Fruit fly (Drosophila melanogaster) whole organism, embryonic: Measurements from ENCODE around the gene Obp19d.
A peak's percentile ranks its signal among the peaks of the same experiment; 100 is the strongest.

Source experiments
- Aef1 ChIP-seq: fragments of 200-800 bp; sonication (Bioruptor generic); IDR thresholded peaks from 3 replicates; pipeline ENCODE4 v1.3.6; 2022; ENCODE audit warnings: missing biosample characterization, missing genetic modification characterization
- Atf-2 ChIP-seq: fragments of 200-800 bp; sonication (Bioruptor generic); optimal IDR thresholded peaks from 2 replicates; lab custom pipeline; 2016; ENCODE audit warnings: missing biosample characterization, missing genetic modification characterization
- Bgb ChIP-seq: fragments of 200-800 bp; sonication (Bioruptor generic); IDR thresholded peaks from 2 replicates; pipeline ENCODE4 v1.3.6; 2022; ENCODE audit warnings: missing biosample characterization, missing genetic modification characterization; ENCODE audit not compliant: partially characterized antibody
- CG12071 ChIP-seq: fragments of 200-800 bp; sonication (Bioruptor generic); optimal IDR thresholded peaks from 3 replicates; lab custom pipeline; 2018; ENCODE audit warnings: missing biosample characterization, mild to moderate bottlenecking, missing genetic modification characterization
- CG12391 ChIP-seq: fragments of 200-800 bp; sonication (Bioruptor generic); optimal IDR thresholded peaks from 3 replicates; lab custom pipeline; 2018; ENCODE audit warnings: missing biosample characterization, mild to moderate bottlenecking, missing genetic modification characterization, moderate library complexity
- CG13775 ChIP-seq: fragments of 200-800 bp; sonication (Bioruptor generic); optimal IDR thresholded peaks from 3 replicates; lab custom pipeline; 2017; ENCODE audit warnings: missing biosample characterization, mild to moderate bottlenecking, missing genetic modification characterization
- CG1603 ChIP-seq: fragments of 200-800 bp; sonication (Bioruptor generic); optimal IDR thresholded peaks from 2 replicates; lab custom pipeline; 2019; ENCODE audit warnings: missing biosample characterization, mild to moderate bottlenecking, missing genetic modification characterization, moderate library complexity
- CG17802 ChIP-seq: fragments of 200-800 bp; sonication (Bioruptor generic); optimal IDR thresholded peaks from 2 replicates; lab custom pipeline; 2018; ENCODE audit warnings: missing biosample characterization, mild to moderate bottlenecking, missing genetic modification characterization, moderate library complexity
- CG18011 ChIP-seq: fragments of 200-800 bp; sonication (Bioruptor generic); optimal IDR thresholded peaks from 2 replicates; lab custom pipeline; 2017; ENCODE audit warnings: missing biosample characterization, missing genetic modification characterization, mild to moderate bottlenecking, moderate library complexity, missing genotype
- CG1832 ChIP-seq: fragments of 200-800 bp; sonication (Bioruptor generic); optimal IDR thresholded peaks from 2 replicates; lab custom pipeline; 2017; ENCODE audit warnings: missing biosample characterization, mild to moderate bottlenecking, missing genetic modification characterization, inconsistent platforms
- CG32532 ChIP-seq: fragments of 200-800 bp; sonication (Bioruptor generic); IDR thresholded peaks from 2 replicates; pipeline ENCODE4 v1.3.6; 2022; ENCODE audit warnings: missing biosample characterization, missing genetic modification characterization
- CG5953 ChIP-seq: fragments of 200-800 bp; sonication (Bioruptor generic); IDR thresholded peaks from 2 replicates; pipeline ENCODE4 v1.3.6; 2022; ENCODE audit warnings: missing biosample characterization, missing genetic modification characterization
- CG7357 ChIP-seq: fragments of 200-800 bp; sonication (Bioruptor generic); IDR thresholded peaks from 3 replicates; pipeline ENCODE4 v1.3.6; 2022; ENCODE audit warnings: missing biosample characterization, missing genetic modification characterization
- CG7372 ChIP-seq: fragments of 200-800 bp; sonication (Bioruptor generic); IDR thresholded peaks from 2 replicates; pipeline ENCODE4 v1.3.6; 2022; ENCODE audit warnings: missing biosample characterization, missing genetic modification characterization
- CG7839 ChIP-seq: fragments of 200-800 bp; sonication (Bioruptor generic); optimal IDR thresholded peaks from 3 replicates; lab custom pipeline; 2018; ENCODE audit warnings: missing biosample characterization, mild to moderate bottlenecking, missing genetic modification characterization, moderate library complexity
- CG8359 ChIP-seq: fragments of 200-800 bp; sonication (Bioruptor generic); optimal IDR thresholded peaks from 2 replicates; lab custom pipeline; 2017; ENCODE audit warnings: missing biosample characterization, mild to moderate bottlenecking, missing genetic modification characterization, borderline replicate concordance
- CG9876 ChIP-seq: fragments of 200-800 bp; sonication (Bioruptor generic); optimal IDR thresholded peaks from 2 replicates; lab custom pipeline; 2016; ENCODE audit warnings: missing biosample characterization, missing genetic modification characterization
- Chrac-16 ChIP-seq: fragments of 200-800 bp; sonication (Bioruptor generic); optimal IDR thresholded peaks from 3 replicates; lab custom pipeline; 2016; ENCODE audit warnings: missing biosample characterization, missing genetic modification characterization
- CoRest ChIP-seq: fragments of 200-800 bp; sonication (Bioruptor generic); optimal IDR thresholded peaks from 3 replicates; lab custom pipeline; 2018; ENCODE audit warnings: missing biosample characterization, mild to moderate bottlenecking, missing genetic modification characterization, moderate library complexity
- D ChIP-seq, 2 experiments: fragments of 200-800 bp in 1 of 2; fragments of >200 bp in 1 of 2; sonication (Bioruptor generic) in 1 of 2; optimal IDR thresholded peaks; 2 replicates in 1 of 2; 3 replicates in 1 of 2; lab custom pipeline; 2017; ENCODE audit warnings: mild to moderate bottlenecking in 1 of 2, missing biosample characterization in 1 of 2, missing genetic modification characterization in 1 of 2, missing genetic modification reagents in 1 of 2
- Dad ChIP-seq: fragments of 200-800 bp; sonication (Bioruptor generic); optimal IDR thresholded peaks from 3 replicates; lab custom pipeline; 2016; ENCODE audit warnings: missing biosample characterization, missing genetic modification characterization
- Dbx ChIP-seq: fragments of 200-800 bp; sonication (Bioruptor generic); IDR thresholded peaks from 3 replicates; pipeline ENCODE4 v1.3.6; 2022; ENCODE audit warnings: missing biosample characterization, missing genetic modification characterization
- Dll ChIP-seq: fragments of 200-800 bp; sonication (Bioruptor generic); IDR thresholded peaks from 4 replicates; pipeline ENCODE4 v1.3.6; 2022; ENCODE audit warnings: missing biosample characterization, missing genetic modification characterization; ENCODE audit not compliant: partially characterized antibody
- Drgx ChIP-seq: fragments of 200-800 bp; sonication (Bioruptor generic); IDR thresholded peaks from 2 replicates; pipeline ENCODE4 v1.3.6; 2022; ENCODE audit warnings: missing biosample characterization, missing genetic modification characterization
- H2.0 ChIP-seq: fragments of 200-800 bp; sonication (Bioruptor generic); IDR thresholded peaks from 2 replicates; pipeline ENCODE4 v1.3.6; 2022; ENCODE audit warnings: missing biosample characterization, missing genetic modification characterization
- Mes4 ChIP-seq: fragments of 200-800 bp; sonication (Bioruptor generic); optimal IDR thresholded peaks from 2 replicates; lab custom pipeline; 2016; ENCODE audit warnings: missing biosample characterization, missing genetic modification characterization
- PHDP ChIP-seq: fragments of 200-800 bp; sonication (Bioruptor generic); optimal IDR thresholded peaks from 3 replicates; lab custom pipeline; 2018; ENCODE audit warnings: missing biosample characterization, mild to moderate bottlenecking, missing genetic modification characterization, moderate library complexity
- Poxn ChIP-seq: fragments of 200-800 bp; sonication (Bioruptor generic); IDR thresholded peaks from 2 replicates; pipeline ENCODE4 v1.3.6; 2022; ENCODE audit warnings: missing biosample characterization, missing genetic modification characterization
- Side ChIP-seq: fragments of 200-800 bp; sonication (Bioruptor generic); optimal IDR thresholded peaks from 2 replicates; lab custom pipeline; 2016; ENCODE audit warnings: missing biosample characterization, missing genetic modification characterization
- ato ChIP-seq: fragments of 200-800 bp; sonication (Bioruptor generic); IDR thresholded peaks from 2 replicates; pipeline ENCODE4 v1.3.6; 2022; ENCODE audit warnings: missing biosample characterization, missing genetic modification characterization; ENCODE audit not compliant: partially characterized antibody
- bbx ChIP-seq: fragments of 200-800 bp; sonication (Bioruptor generic); IDR thresholded peaks from 2 replicates; pipeline ENCODE4 v1.3.6; 2022; ENCODE audit warnings: missing biosample characterization, missing genetic modification characterization; ENCODE audit not compliant: partially characterized antibody
- cas ChIP-seq: fragments of 200-800 bp; sonication (Bioruptor generic); IDR thresholded peaks from 2 replicates; pipeline ENCODE4 v1.3.6; 2022; ENCODE audit warnings: missing biosample characterization, missing genetic modification characterization
- corto ChIP-seq: fragments of 200-800 bp; sonication (Bioruptor generic); optimal IDR thresholded peaks from 2 replicates; lab custom pipeline; 2016; ENCODE audit warnings: missing biosample characterization, mild to moderate bottlenecking, missing genetic modification characterization, moderate library complexity
- dm ChIP-seq: fragments of 200-800 bp; sonication (Bioruptor generic); optimal IDR thresholded peaks from 3 replicates; lab custom pipeline; 2016; ENCODE audit warnings: missing biosample characterization, missing genetic modification characterization
- esg ChIP-seq: fragments of 200-800 bp; sonication (Bioruptor generic); conservative IDR thresholded peaks from 2 replicates; pipeline ENCODE4 v1.3.6; 2022; ENCODE audit warnings: missing biosample characterization, missing genetic modification characterization
- fd64A ChIP-seq: fragments of 200-800 bp; sonication (Bioruptor generic); optimal IDR thresholded peaks from 3 replicates; lab custom pipeline; 2018; ENCODE audit warnings: missing biosample characterization, mild to moderate bottlenecking, missing genetic modification characterization
- ftz-f1 ChIP-seq: fragments of 200-800 bp; sonication (Bioruptor generic); optimal IDR thresholded peaks from 2 replicates; lab custom pipeline; 2016; ENCODE audit warnings: missing biosample characterization, missing genetic modification characterization
- fu2 ChIP-seq: fragments of 200-800 bp; sonication (Bioruptor generic); optimal IDR thresholded peaks from 2 replicates; lab custom pipeline; 2016; ENCODE audit warnings: missing biosample characterization, missing genetic modification characterization
- h ChIP-seq: fragments of >200 bp; optimal IDR thresholded peaks from 2 replicates; lab custom pipeline; 2017
- hbn ChIP-seq: fragments of 200-800 bp; sonication (Bioruptor generic); IDR thresholded peaks from 2 replicates; pipeline ENCODE4 v1.3.6; 2022; ENCODE audit warnings: missing biosample characterization, missing genetic modification characterization; ENCODE audit not compliant: partially characterized antibody
- jing ChIP-seq: fragments of 200-800 bp; sonication (Bioruptor generic); optimal IDR thresholded peaks from 2 replicates; lab custom pipeline; 2018; ENCODE audit warnings: missing biosample characterization, mild to moderate bottlenecking, missing genetic modification characterization
- jumu ChIP-seq: fragments of 200-800 bp; sonication (Bioruptor generic); optimal IDR thresholded peaks from 3 replicates; lab custom pipeline; 2016; ENCODE audit warnings: missing biosample characterization, missing genetic modification characterization
- mirr ChIP-seq: fragments of 200-800 bp; sonication (Bioruptor generic); optimal IDR thresholded peaks from 3 replicates; lab custom pipeline; 2018; ENCODE audit warnings: missing biosample characterization, mild to moderate bottlenecking, missing genetic modification characterization
- nerfin-2 ChIP-seq: fragments of 200-800 bp; sonication (Bioruptor generic); IDR thresholded peaks from 2 replicates; pipeline ENCODE4 v1.3.6; 2022; ENCODE audit warnings: missing biosample characterization, missing genetic modification characterization; ENCODE audit not compliant: partially characterized antibody
- phol ChIP-seq: fragments of 200-800 bp; sonication (Bioruptor generic); optimal IDR thresholded peaks from 3 replicates; lab custom pipeline; 2018; ENCODE audit warnings: missing biosample characterization, mild to moderate bottlenecking, missing genetic modification characterization, moderate library complexity
- sens ChIP-seq: fragments of 200-800 bp; sonication (Bioruptor generic); peaks from one replicate; lab custom pipeline; 2016; ENCODE audit warnings: missing biosample characterization, missing genetic modification characterization
- ssp ChIP-seq: fragments of 200-800 bp; sonication (Bioruptor generic); IDR thresholded peaks from 2 replicates; pipeline ENCODE4 v1.3.6; 2022; ENCODE audit warnings: missing biosample characterization, missing genetic modification characterization
- zen2 ChIP-seq: fragments of 200-800 bp; sonication (Bioruptor generic); IDR thresholded peaks from 3 replicates; pipeline ENCODE4 v1.3.6; 2022; ENCODE audit warnings: missing biosample characterization, missing genetic modification characterization; ENCODE audit not compliant: partially characterized antibody

Obp19d gene

DNA sequence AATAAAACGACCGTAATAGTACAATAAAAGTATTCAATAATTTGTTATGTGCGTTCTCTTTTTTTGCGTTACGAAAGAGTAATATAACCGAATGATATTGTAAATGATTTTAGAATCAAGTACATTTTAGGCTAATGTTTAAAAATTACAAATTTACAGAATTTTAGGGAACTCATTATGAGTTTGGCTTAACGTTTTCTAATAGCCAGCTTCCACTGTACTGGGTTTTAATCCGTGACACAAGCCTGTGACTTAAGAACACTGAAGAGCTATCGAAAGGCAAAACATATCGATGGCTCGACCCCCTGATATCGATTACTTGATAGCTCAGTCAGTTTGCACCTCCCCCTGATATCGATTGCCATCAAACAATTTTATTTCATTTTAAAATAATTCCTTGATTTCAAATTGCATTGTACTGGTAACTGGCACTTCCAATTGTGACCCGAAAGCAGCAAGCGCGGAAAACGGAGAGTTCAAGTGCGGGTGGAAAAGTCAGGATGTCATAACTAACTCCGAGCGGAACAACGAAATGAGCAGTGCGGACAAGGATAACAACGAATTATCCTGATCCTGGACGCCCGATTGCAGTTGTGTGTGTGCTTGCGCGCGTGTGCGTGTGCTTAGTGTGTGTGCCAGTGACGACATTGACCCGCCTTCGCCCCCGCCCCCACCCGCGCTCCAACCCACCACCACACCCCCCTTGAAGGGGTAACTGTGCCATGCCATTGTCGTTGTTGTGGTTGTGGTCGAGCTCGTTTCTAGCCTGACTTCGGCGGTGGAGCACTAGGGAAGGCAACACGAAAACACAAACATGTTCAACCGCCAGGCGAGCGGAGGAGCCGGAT is 25.1 kb upstream of the Obp19d start, which contains the start of gene HERC2 (continued):
- TF ChIP-seq cas (GFP tag; lab: Robert Waterston, UW) (peak; percentile 39; the same call in 1 of the 2 replicates), CG1832 (GFP tag; lab: Kevin White, UChicago) (no peak), ftz-f1 (GFP tag; lab: Kevin White, UChicago) (no peak), CG12071 (no peak), CG9876 (peak; percentile 15), fu2 (GFP tag; lab: Kevin White, UChicago) (peak; percentile 56), phol (tag; lab: Kevin White, UChicago) (peak; percentile 43), CG5953 (GFP tag; lab: Robert Waterston, UW) (no peak), CG12391 (tag; lab: Kevin White, UChicago) (peak; percentile 40), Dad (GFP tag; lab: Kevin White, UChicago) (peak; percentile 34), CG7839 (tag; lab: Kevin White, UChicago) (no peak), corto (GFP tag; lab: Kevin White, UChicago) (no peak), Atf-2 (GFP tag; lab: Kevin White, UChicago) (peak; percentile 57), CoRest (tag; lab: Kevin White, UChicago) (peak; percentile 39), Mes4 (GFP tag; lab: Kevin White, UChicago) (peak; percentile 8), nerfin-2 (GFP tag; lab: Robert Waterston, UW) (peak; percentile 92), Bgb (GFP tag; lab: Robert Waterston, UW) (peak; percentile 94), hbn (peak; percentile 82), PHDP (tag; lab: Kevin White, UChicago) (no peak), sens (GFP tag; lab: Kevin White, UChicago) (peak; percentile 90), CG8359 (no peak), Dbx (peak; percentile 55), Aef1 (GFP tag; lab: Robert Waterston, UW) (0 out of 3 replicates have a peak, but pooled peaks have one; percentile 39), ato (GFP tag; lab: Robert Waterston, UW) (peak; percentile 94), h (no peak), CG1603 (no peak), fd64A (GFP tag; lab: Kevin White, UChicago) (no peak), dm (GFP tag; lab: Kevin White, UChicago) (no peak), jumu (GFP tag; lab: Kevin White, UChicago) (peak; percentile 40), Chrac-16 (GFP tag; lab: Kevin White, UChicago) (peak; percentile 51), Poxn (GFP tag; lab: Robert Waterston, UW) (no peak), bbx (GFP tag; lab: Robert Waterston, UW) (peak; percentile 94), Dll (GFP tag; lab: Robert Waterston, UW) (peak; percentile 79), CG17802 (tag; lab: Kevin White, UChicago) (peak; percentile 46), CG32532 (GFP tag; lab: Robert Waterston, UW) (peak; percentile 75), D (optimal IDR thresholded peaks at IDR 0.05; lab: Kevin White, UChicago) (no peak), D (GFP tag; optimal IDR thresholded peaks at IDR 0.05; lab: Kevin White, UChicago) (no peak), mirr (GFP tag; lab: Kevin White, UChicago) (no peak), CG7372 (GFP tag; lab: Robert Waterston, UW) (peak; percentile 67; the same call in 1 of the 2 replicates), H2.0 (peak; percentile 39; the same call in 1 of the 2 replicates), CG7357 (GFP tag; lab: Robert Waterston, UW) (peak; percentile 69), jing (no peak), ssp (GFP tag; lab: Robert Waterston, UW) (peak; percentile 87), esg (GFP tag; lab: Robert Waterston, UW) (no peak; the same call in 1 of the 2 replicates), Side (GFP tag; lab: Kevin White, UChicago) (peak; percentile 44), CG13775 (peak; percentile 34), zen2 (GFP tag; lab: Robert Waterston, UW) (peak; percentile 90), CG18011 (GFP tag; lab: Kevin White, UChicago) (peak; percentile 36), Drgx (GFP tag; lab: Robert Waterston, UW) (0 out of 2 replicates have a peak, but pooled peaks have one; percentile 16)
